Worm (Caenorhabditis elegans): ENCODE data around the gene vab-9.

Gene vab-9

DNA sequence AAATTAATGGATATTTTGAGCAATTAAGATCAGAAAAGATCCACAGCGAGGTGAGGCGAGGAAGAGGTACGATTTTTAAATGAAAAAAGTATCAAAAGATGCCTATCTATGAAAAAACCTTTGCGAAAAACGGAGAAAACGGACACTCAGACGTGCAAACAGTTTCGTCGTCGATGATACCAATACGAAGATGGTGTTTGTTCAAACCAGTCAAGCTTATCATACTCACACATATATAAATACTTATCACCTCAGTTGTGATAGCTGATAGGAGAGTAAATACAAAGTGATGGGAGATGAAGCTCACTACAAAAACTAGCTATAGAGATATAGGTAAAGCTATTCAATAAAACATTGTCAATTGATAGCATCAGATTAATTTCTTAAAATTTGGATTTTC, 42.3 kb upstream of the vab-9 start:
- no peak for TF ChIP-seq daf-16 (GFP tag; optimal IDR thresholded peaks at IDR 0.05)
- TF ChIP-seq daf-16 (tag; optimal IDR thresholded peaks at IDR 0.05), result peak; percentile 65
- peak; percentile 2 for TF ChIP-seq hlh-11 (tag; optimal IDR thresholded peaks at IDR 0.05)
- peak; percentile 38 for TF ChIP-seq dve-1 (tag; optimal IDR thresholded peaks at IDR 0.05; ENCODE audit: insufficient read depth)
- peak; percentile 40 for TF ChIP-seq pqm-1 (tag; optimal IDR thresholded peaks at IDR 0.05)
- TF ChIP-seq mes-2 (tag; optimal IDR thresholded peaks at IDR 0.05; ENCODE audit: poor library complexity, severe bottlenecking), result no peak
- no peak for TF ChIP-seq nhr-77 (tag; optimal IDR thresholded peaks at IDR 0.05)

DNA sequence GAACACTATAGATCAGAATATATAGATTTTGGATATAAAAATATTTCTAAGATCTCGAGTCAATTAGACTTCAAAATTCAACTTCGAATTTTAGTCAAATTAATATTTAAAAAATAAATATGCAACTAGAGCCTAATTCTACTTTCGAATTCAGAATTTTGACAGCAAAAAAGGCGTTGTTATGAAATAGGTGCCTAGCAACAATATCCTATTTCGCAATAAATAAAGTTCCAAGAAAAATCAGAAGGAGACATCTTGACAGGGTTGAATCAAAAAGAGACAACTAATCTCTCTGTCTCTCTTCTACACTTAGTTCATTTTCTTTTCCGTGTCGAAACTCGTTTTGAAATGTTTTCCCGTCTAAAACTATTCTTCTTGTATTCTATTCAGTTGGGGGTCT, 37.9 kb upstream of the vab-9 start:
- peak in 1 of 2 experiments; percentile 88 for TF ChIP-seq unc-62 (GFP tag; optimal IDR thresholded peaks at IDR 0.05 in 1 of 2)
- TF ChIP-seq unc-62 (tag; optimal IDR thresholded peaks at IDR 0.05), result no peak
- TF ChIP-seq hlh-11 (tag; optimal IDR thresholded peaks at IDR 0.05), result no peak

DNA sequence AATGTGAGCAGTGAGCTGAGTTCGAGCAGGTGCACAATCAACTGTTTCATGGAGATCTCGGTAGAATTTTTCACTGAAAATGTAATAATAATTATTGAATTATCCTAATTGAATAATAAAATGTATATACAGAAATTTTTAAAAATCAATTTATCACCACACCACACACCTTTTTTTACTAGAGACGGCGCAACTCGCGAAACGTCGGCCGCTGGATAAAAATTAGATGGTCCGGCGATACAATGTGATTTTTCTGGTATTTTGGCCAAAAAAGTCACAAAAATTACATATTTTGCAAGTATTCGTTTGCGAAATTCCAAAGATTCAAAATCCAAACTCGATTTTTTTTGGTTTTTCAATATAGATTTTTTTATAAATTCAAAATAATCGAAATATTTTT, 33.3 kb upstream of the vab-9 start:
- TF ChIP-seq arid-1 (GFP tag; conservative IDR thresholded peaks at IDR 0.05) (no peak), lin-38 (GFP tag; IDR thresholded peaks at IDR 0.05) (peak; percentile 25; the same call in 1 of the 2 replicates)

DNA sequence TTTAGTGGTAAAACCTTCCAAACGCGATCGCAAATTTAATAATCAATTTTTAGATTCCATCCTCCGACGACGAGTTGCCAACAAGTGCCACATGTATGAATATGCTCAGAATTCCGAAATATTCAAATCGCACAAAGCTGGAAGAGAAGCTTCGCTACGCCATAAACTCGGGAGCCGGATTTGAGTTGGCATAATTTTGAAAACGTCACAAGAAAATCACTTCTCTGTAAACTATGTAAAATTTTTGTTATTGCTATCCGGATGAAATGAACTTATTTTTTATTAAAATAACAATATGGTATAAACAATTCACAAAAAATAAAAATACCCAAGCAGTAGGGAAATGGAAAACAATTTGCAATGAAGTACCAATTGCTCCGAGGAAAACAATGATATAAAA, 31.4 kb upstream of the vab-9 start:
- TF ChIP-seq lin-15B (tag; optimal IDR thresholded peaks at IDR 0.05) (no peak), duxl-1 (tag; optimal IDR thresholded peaks at IDR 0.05; ENCODE audit: poor library complexity) (no peak), nhr-25 (tag; optimal IDR thresholded peaks at IDR 0.05; ENCODE audit: borderline replicate concordance, insufficient read depth) (no peak)

DNA sequence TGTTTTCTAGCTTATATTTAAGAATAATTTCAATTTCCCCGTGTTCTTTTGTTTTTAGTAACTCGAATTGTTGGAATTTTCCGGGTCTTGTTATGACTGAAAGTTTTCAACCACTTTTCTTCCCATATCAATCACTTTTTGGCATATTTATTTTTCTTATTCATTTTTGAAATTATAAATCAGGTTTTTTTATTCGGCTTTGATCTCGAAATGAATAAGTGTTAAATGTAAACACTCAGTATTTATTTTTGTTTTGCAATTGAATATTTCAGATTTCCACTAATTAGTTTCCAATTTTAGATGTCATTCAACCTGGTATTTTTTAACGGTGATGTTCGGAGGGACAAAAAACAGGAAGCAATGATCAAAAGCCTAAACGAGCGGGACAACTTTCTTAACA, 27.0 kb upstream of the vab-9 start, which contains the start of gene etc-1:
etc-1 (plus strand) TSS at position 301 of the 400 bp plus-strand sequence.
- TF ChIP-seq F10B5.3 (tag; optimal IDR thresholded peaks at IDR 0.05) (no peak), F26F4.8 (GFP tag; conservative IDR thresholded peaks at IDR 0.05) (no peak), F49E8.2 (tag; optimal IDR thresholded peaks at IDR 0.05; ENCODE audit: borderline replicate concordance) (no peak), ceh-44 (GFP tag; IDR thresholded peaks at IDR 0.05) (no peak), ztf-11 (tag; optimal IDR thresholded peaks at IDR 0.05) (no peak), unc-62 (GFP tag; optimal IDR thresholded peaks at IDR 0.05 in 1 of 2) (peak in 1 of 2 experiments; percentile 34), unc-62 (tag; optimal IDR thresholded peaks at IDR 0.05) (no peak), nhr-10 (tag; optimal IDR thresholded peaks at IDR 0.05) (no peak), ctbp-1 (GFP tag; IDR thresholded peaks at IDR 0.05) (no peak), lin-29 (GFP tag; IDR thresholded peaks at IDR 0.05) (no peak), ama-1 (optimal IDR thresholded peaks at IDR 0.05) (peak; percentile 11), mdl-1 (tag; optimal IDR thresholded peaks at IDR 0.05) (no peak), madf-9 (GFP tag; conservative IDR thresholded peaks at IDR 0.05) (no peak), zip-2 (tag; optimal IDR thresholded peaks at IDR 0.05) (no peak), duxl-1 (tag; optimal IDR thresholded peaks at IDR 0.05; ENCODE audit: poor library complexity) (no peak), hmg-1.1 (GFP tag; IDR thresholded peaks at IDR 0.05) (no peak)

DNA sequence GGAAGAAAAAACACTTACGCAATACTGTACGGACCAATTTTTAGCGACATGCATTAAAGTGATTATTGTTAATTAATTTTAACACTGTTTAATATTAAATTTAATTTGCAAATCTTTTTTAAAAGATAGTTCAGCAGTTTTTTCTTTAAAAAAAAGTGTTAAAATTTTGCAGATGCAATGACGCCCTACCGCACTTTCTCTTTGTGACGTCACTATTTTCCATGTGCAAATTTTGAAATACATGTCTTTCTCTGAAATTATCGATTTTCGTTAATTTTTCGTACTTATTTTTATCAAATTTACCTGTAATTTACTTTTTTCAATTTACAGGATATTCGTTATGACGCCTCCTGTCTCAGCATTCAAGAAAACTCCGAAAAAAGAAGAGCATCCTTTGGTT, 24.0 kb upstream of the vab-9 start, which contains the start of the genes piga-1 and eif-2Bepsilon:
piga-1 (minus strand) TSS at position 174 of the 400 bp plus-strand sequence.
eif-2Bepsilon (plus strand) TSS at position 331 of the 400 bp plus-strand sequence.
- TF ChIP-seq attf-4 (tag; optimal IDR thresholded peaks at IDR 0.05) (no peak), mes-2 (tag; optimal IDR thresholded peaks at IDR 0.05; ENCODE audit: poor library complexity, severe bottlenecking) (peak; percentile 53), lin-38 (GFP tag; IDR thresholded peaks at IDR 0.05) (peak; percentile 90), hif-1 (tag; optimal IDR thresholded peaks at IDR 0.05) (peak in 1 of 2 experiments; percentile 3), dpl-1 (GFP tag; optimal IDR thresholded peaks at IDR 0.05) (peak; percentile 49), dve-1 (tag; optimal IDR thresholded peaks at IDR 0.05; ENCODE audit: insufficient read depth) (peak; percentile 22), nhr-48 (tag; optimal IDR thresholded peaks at IDR 0.05) (no peak), mxl-3 (GFP tag; optimal IDR thresholded peaks at IDR 0.05) (peak; percentile 24), nhr-77 (tag; optimal IDR thresholded peaks at IDR 0.05) (peak; percentile 16), zip-2 (tag; optimal IDR thresholded peaks at IDR 0.05) (no peak), ztf-7 (tag; optimal IDR thresholded peaks at IDR 0.05) (no peak), daf-19 (GFP tag; conservative IDR thresholded peaks at IDR 0.05) (no peak), ZK546.5 (tag; optimal IDR thresholded peaks at IDR 0.05) (no peak), rbr-2 (tag; optimal IDR thresholded peaks at IDR 0.05) (peak; percentile 16), sdz-12 (GFP tag; optimal IDR thresholded peaks at IDR 0.05) (no peak), mdl-1 (tag; optimal IDR thresholded peaks at IDR 0.05) (peak in 1 of 2 experiments; percentile 75)
